Worm (Caenorhabditis elegans) whole organism, late embryonic: Measurements from ENCODE around the gene vha-15.

ENCODE experiments used
- C08G9.2 ChIP-seq: sonication (generic microtip); optimal IDR thresholded peaks from 2 replicates; lab custom pipeline; 2016; ENCODE audit warnings: mild to moderate bottlenecking, missing genetic modification characterization, moderate library complexity, missing compliant biosample characterization
- C38D4.7 ChIP-seq: fragments of 200-800 bp; sonication (Bioruptor generic); optimal IDR thresholded peaks from 2 replicates; lab custom pipeline; 2018; ENCODE audit warnings: mild to moderate bottlenecking, missing genetic modification characterization, moderate library complexity, missing compliant biosample characterization
- K09A11.1 ChIP-seq: sonication (generic microtip); optimal IDR thresholded peaks from 2 replicates; lab custom pipeline; 2017; ENCODE audit warnings: antibody characterized with exemption, mild to moderate bottlenecking, missing genetic modification characterization, missing compliant biosample characterization; ENCODE audit not compliant: insufficient read depth
- T23F11.4 ChIP-seq: fragments of 200-800 bp; sonication (Bioruptor generic); optimal IDR thresholded peaks from 2 replicates; lab custom pipeline; 2018; ENCODE audit warnings: mild to moderate bottlenecking, missing genetic modification characterization, missing compliant biosample characterization
- ceh-19 ChIP-seq: fragments of 200-800 bp; sonication (Bioruptor generic); optimal IDR thresholded peaks from 2 replicates; lab custom pipeline; 2018; ENCODE audit warnings: mild to moderate bottlenecking, missing genetic modification characterization, missing compliant biosample characterization
- ceh-24 ChIP-seq: sonication (generic microtip); optimal IDR thresholded peaks from 2 replicates; lab custom pipeline; 2016; ENCODE audit warnings: mild to moderate bottlenecking, missing genetic modification characterization, missing compliant biosample characterization
- ceh-30 ChIP-seq: fragments of 150-350 bp; optimal IDR thresholded peaks from 2 replicates; lab custom pipeline; 2014; ENCODE audit warnings: missing biosample characterization, missing genetic modification characterization
- ceh-34 ChIP-seq: sonication (generic microtip); optimal IDR thresholded peaks from 2 replicates; lab custom pipeline; 2016; ENCODE audit warnings: mild to moderate bottlenecking, missing genetic modification characterization, missing compliant biosample characterization
- ceh-48 ChIP-seq: sonication (generic microtip); optimal IDR thresholded peaks from 2 replicates; lab custom pipeline; 2016; ENCODE audit warnings: missing genetic modification characterization, inconsistent platforms, missing compliant biosample characterization
- dve-1 ChIP-seq: sonication (generic microtip); optimal IDR thresholded peaks from 2 replicates; lab custom pipeline; 2017; ENCODE audit warnings: antibody characterized with exemption, mild to moderate bottlenecking, missing genetic modification characterization, missing compliant biosample characterization
- elt-2 ChIP-seq: sonication (generic microtip); optimal IDR thresholded peaks from 2 replicates; lab custom pipeline; 2016; ENCODE audit warnings: missing genetic modification reagents, missing genetic modification characterization, missing compliant biosample characterization
- fax-1 ChIP-seq: sonication (generic microtip); optimal IDR thresholded peaks from 2 replicates; lab custom pipeline; 2016; ENCODE audit warnings: missing genotype, missing genetic modification characterization, missing compliant biosample characterization
- fkh-10 ChIP-seq: fragments of 150-350 bp; optimal IDR thresholded peaks from 2 replicates; lab custom pipeline; 2014; ENCODE audit warnings: missing biosample characterization, missing genetic modification reagents, missing genetic modification characterization
- fkh-6 ChIP-seq: sonication (generic microtip); optimal IDR thresholded peaks from 2 replicates; lab custom pipeline; 2016; ENCODE audit warnings: missing genetic modification characterization, missing compliant biosample characterization
- gmeb-2 ChIP-seq: sonication (generic microtip); optimal IDR thresholded peaks from 2 replicates; lab custom pipeline; 2016; ENCODE audit warnings: missing genetic modification characterization, inconsistent platforms, missing compliant biosample characterization
- hlh-15 ChIP-seq: sonication (generic microtip); optimal IDR thresholded peaks from 2 replicates; lab custom pipeline; 2016; ENCODE audit warnings: missing genetic modification characterization, missing compliant biosample characterization
- hlh-30 ChIP-seq: sonication (generic microtip); optimal IDR thresholded peaks from 2 replicates; lab custom pipeline; 2017; ENCODE audit warnings: antibody characterized with exemption, missing genetic modification characterization, missing compliant biosample characterization; ENCODE audit not compliant: insufficient read depth
- hlh-6 ChIP-seq: sonication (generic microtip); optimal IDR thresholded peaks from 2 replicates; lab custom pipeline; 2016; ENCODE audit warnings: missing genotype, missing genetic modification characterization, missing compliant biosample characterization
- lin-11 ChIP-seq: fragments of 200-800 bp; sonication (Bioruptor generic); optimal IDR thresholded peaks from 2 replicates; lab custom pipeline; 2018; ENCODE audit warnings: mild to moderate bottlenecking, missing genetic modification characterization, missing compliant biosample characterization
- madf-2 ChIP-seq: sonication (generic microtip); optimal IDR thresholded peaks from 2 replicates; lab custom pipeline; 2017; ENCODE audit warnings: missing genetic modification characterization, missing compliant biosample characterization
- mec-3 ChIP-seq: sonication (generic microtip); optimal IDR thresholded peaks from 2 replicates; lab custom pipeline; 2016; ENCODE audit warnings: borderline replicate concordance, missing genetic modification characterization, missing compliant biosample characterization
- nhr-232 ChIP-seq: sonication (generic microtip); optimal IDR thresholded peaks from 2 replicates; lab custom pipeline; 2016; ENCODE audit warnings: missing genetic modification characterization, missing compliant biosample characterization
- odd-2 ChIP-seq: sonication (generic microtip); optimal IDR thresholded peaks from 2 replicates; lab custom pipeline; 2017; ENCODE audit warnings: antibody characterized with exemption, mild to moderate bottlenecking, missing genetic modification characterization, missing compliant biosample characterization
- pag-3 ChIP-seq: sonication (generic microtip); optimal IDR thresholded peaks from 2 replicates; lab custom pipeline; 2016; ENCODE audit warnings: missing compliant biosample characterization, missing genetic modification characterization, borderline replicate concordance
- pat-9 ChIP-seq: fragments of 200-800 bp; sonication (Bioruptor generic); optimal IDR thresholded peaks from 2 replicates; lab custom pipeline; 2018; ENCODE audit warnings: mild to moderate bottlenecking, missing genetic modification characterization, moderate library complexity, missing compliant biosample characterization
- pax-1 ChIP-seq: fragments of 150-350 bp; optimal IDR thresholded peaks from 2 replicates; lab custom pipeline; 2014; ENCODE audit warnings: missing biosample characterization, missing genetic modification characterization
- pqm-1 ChIP-seq: sonication (generic microtip); optimal IDR thresholded peaks from 2 replicates; lab custom pipeline; 2016; ENCODE audit warnings: missing genetic modification characterization, missing compliant biosample characterization
- pros-1 ChIP-seq: fragments of 150-350 bp; optimal IDR thresholded peaks from 2 replicates; lab custom pipeline; 2014; ENCODE audit warnings: missing biosample characterization, missing genetic modification reagents, missing genetic modification characterization
- ref-2 ChIP-seq: sonication (generic microtip); optimal IDR thresholded peaks from 2 replicates; lab custom pipeline; 2016; ENCODE audit warnings: missing genetic modification characterization, missing compliant biosample characterization
- sdc-2 ChIP-seq: sonication (generic microtip); optimal IDR thresholded peaks from 2 replicates; lab custom pipeline; 2016; ENCODE audit warnings: missing genotype, missing genetic modification characterization, missing compliant biosample characterization
- sox-4 ChIP-seq: sonication (generic microtip); optimal IDR thresholded peaks from 2 replicates; lab custom pipeline; 2017; ENCODE audit warnings: mild to moderate bottlenecking, missing genetic modification characterization, inconsistent platforms, missing compliant biosample characterization
- ttx-3 ChIP-seq: sonication (generic microtip); optimal IDR thresholded peaks from 2 replicates; lab custom pipeline; 2016; ENCODE audit warnings: missing genetic modification reagents, missing genetic modification characterization, missing compliant biosample characterization
- ztf-16 ChIP-seq: sonication (generic microtip); optimal IDR thresholded peaks from 2 replicates; lab custom pipeline; 2017; ENCODE audit warnings: missing genetic modification characterization, missing compliant biosample characterization

vha-15 gene

DNA sequence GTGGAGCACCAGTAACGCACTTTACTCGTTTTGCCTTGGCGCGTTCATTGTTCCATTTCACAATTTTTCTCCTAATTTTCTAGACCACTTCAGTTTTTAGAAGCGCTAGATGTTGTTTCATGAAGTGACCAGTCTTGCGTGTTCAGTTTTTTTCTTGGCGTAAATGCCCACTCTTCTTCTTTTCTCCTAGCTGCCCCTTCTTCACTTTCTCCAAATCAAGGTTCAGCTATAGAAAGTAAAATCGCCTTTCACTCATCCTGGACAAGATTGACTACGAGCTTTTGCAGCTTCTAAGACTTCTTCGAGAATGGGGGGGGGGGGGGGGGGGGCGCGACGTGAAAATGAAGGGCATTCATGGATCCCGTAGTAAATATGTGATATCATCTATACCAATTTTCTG lies 25.0 kb upstream of the vha-15 start:
- no peak for TF ChIP-seq pqm-1
- no peak for TF ChIP-seq fkh-10
- no peak for TF ChIP-seq lin-11
- no peak for TF ChIP-seq pax-1 (tag; lab: Kevin White, UChicago)
- no peak for TF ChIP-seq T23F11.4 (GFP tag; lab: Kevin White, UChicago)
- TF ChIP-seq ceh-24, result no peak
- TF ChIP-seq nhr-232, result no peak
- no peak for TF ChIP-seq fax-1 (tag; lab: Kevin White, UChicago)
- no peak for TF ChIP-seq ceh-48 (tag; lab: Kevin White, UChicago)
- no peak for TF ChIP-seq ceh-19 (GFP tag; lab: Kevin White, UChicago)
- no peak for TF ChIP-seq K09A11.1 (tag; lab: Kevin White, UChicago)
- TF ChIP-seq fkh-6 (tag; lab: Kevin White, UChicago), result no peak

DNA sequence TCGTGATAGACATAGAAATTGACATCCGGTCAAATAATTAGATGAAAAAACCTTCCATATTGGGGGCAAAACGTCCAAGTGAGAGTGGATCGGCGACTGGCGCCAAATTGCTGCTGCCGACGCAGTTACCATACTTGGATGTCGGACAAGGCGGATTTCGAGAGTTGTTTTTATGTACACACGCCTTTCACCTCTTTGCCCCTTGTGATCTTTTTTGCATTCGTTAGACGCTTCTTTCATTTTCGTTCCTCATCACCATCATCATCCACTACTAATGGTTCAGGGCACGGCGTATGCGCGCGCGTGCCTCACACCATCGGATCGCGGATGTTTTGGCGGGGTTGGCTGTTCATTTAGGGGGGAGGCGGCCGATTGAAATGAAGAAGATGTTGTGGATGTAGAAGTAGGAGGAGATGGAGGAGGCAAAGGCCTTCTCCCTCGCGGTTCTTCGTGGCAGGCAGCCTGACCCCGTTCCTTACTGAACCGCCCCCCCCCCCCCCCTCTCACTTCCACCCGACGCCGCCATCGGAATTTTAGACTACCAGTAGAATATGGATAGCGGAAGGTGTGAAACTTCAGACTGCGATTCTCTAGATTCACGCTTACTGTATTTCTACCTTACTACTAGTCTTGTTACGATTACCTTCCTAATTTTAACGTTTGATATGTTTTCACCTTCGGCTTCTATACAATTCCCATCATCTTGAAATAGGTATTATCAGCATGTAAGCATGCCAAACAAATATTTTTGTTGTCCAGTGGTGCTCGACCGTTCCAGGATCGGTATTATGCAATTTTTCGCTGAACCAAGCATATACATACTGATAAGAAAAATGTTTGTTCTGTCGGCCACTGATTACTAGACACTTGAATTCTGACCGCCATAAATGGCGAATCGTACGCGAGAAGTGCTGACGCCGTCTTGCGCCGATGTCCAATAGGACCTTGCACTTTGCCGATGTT lies 24.0 kb upstream of the vha-15 start:
- TF ChIP-seq madf-2 (tag; lab: Kevin White, UChicago) (no peak), elt-2 (tag; lab: Kevin White, UChicago) (peak; percentile 39)

DNA sequence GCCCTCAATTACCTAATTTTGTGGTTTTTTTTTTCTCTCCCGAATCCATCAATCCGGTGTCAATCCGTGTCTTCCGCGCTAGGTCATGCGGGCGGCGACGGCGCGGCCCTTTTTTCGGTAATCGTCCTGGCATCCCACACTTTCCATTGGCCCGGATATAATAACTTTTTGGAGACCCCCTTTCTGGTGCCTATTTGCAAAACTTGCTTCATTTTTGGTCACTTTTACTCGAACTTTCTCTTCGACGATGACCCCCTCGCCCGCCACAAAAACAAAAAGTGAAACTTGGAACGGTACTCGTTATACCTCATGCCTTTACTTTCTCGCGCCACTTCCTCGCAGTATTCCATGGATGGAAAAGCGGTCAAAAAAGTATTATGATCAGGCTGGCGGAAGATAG lies 23.3 kb upstream of the vha-15 start:
- TF ChIP-seq hlh-15 (tag; lab: Kevin White, UChicago) (no peak), pat-9 (tag; lab: Kevin White, UChicago) (no peak), ceh-30 (tag; lab: Kevin White, UChicago) (no peak), ztf-16 (tag; lab: Kevin White, UChicago) (no peak), ref-2 (no peak), elt-2 (tag; lab: Kevin White, UChicago) (no peak), T23F11.4 (GFP tag; lab: Kevin White, UChicago) (no peak), ceh-19 (GFP tag; lab: Kevin White, UChicago) (no peak), ttx-3 (no peak), pros-1 (tag; lab: Kevin White, UChicago) (no peak), lin-11 (no peak), dve-1 (tag; lab: Kevin White, UChicago) (no peak), pag-3 (no peak), sox-4 (tag; lab: Kevin White, UChicago) (no peak)

DNA sequence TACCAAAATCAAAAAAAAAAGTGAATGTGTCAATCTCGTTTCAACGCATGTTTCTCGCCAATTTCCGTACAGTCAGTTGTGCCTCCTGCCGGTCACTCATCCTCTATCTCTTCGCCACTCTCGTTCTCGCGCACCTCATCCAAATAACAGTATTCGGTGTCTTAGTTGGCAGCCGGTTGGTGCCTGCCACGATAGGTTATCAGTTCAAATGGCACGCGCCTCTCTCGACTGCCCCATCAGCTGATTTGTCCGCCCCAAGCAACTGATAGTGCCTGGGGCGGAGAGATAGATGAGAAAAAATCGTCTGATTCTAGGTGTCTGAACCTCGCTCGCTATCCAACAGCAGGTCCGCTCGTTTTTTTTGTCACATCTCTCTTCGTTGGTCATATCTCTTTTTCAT lies 22.6 kb upstream of the vha-15 start:
- TF ChIP-seq elt-2 (tag; lab: Kevin White, UChicago), result peak; percentile 76
- TF ChIP-seq ceh-34, result no peak
- peak; percentile 22 for TF ChIP-seq hlh-30 (tag; lab: Kevin White, UChicago)

DNA sequence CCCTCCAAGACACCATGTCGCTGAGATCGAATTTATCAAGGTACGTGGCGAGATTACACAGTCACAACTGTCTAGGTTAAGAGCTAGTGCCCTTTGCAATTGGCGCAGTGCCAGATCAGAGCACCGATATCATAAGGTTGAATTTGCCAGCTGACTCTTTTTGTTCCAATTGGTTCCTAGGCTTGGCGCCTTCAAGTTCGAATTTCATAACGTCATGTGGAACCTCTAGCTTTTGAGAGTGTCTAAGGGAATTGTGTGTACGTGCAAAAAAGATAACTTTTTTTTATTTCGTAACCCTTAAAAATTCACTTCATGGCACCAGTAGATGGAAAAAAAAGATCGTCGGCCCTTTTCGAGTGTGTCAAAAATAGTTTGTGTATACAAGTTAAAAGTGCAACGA lies 21.5 kb upstream of the vha-15 start:
- TF ChIP-seq pax-1 (tag; lab: Kevin White, UChicago) (no peak), sdc-2 (tag; lab: Kevin White, UChicago) (no peak), hlh-6 (tag; lab: Kevin White, UChicago) (no peak), odd-2 (no peak), C08G9.2 (tag; lab: Kevin White, UChicago) (no peak), C38D4.7 (GFP tag; lab: Kevin White, UChicago) (no peak), fkh-6 (tag; lab: Kevin White, UChicago) (no peak), nhr-232 (no peak), mec-3 (no peak), K09A11.1 (tag; lab: Kevin White, UChicago) (no peak), gmeb-2 (tag; lab: Kevin White, UChicago) (no peak)
